Fruit fly (Drosophila melanogaster): ENCODE measurements around the gene CG9903.

The CG9903 gene

DNA sequence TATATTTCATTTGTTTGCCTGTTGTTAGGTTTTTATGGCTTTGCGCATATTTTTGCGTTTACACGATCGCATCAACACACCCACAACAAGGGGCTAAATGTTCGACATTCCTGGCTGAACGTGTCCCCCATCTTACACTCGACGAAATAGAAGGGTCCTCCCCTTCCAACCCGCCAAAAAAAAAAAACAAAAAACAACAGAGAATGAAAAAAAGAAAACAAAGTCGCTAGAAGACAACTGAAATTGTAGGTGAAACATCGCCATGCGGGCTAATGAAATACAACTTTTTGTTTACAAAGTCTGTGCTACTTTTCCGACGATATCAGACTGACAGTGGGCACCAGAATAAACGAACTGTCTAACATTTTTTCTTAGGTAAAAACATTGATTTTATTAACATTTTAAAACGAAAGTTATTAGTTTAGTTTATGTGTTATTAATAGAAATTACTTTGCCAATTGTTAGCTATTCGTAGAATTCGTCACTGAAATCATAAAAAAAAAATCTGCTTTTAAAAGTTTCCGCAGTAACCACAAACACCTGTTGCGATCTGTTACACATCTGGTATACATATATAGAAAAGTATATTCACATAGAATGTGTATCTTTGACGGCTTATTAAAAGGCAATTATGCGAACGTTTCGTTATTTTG is 30.0 kb upstream of the CG9903 start:
- TF ChIP-seq ey (GFP tag; optimal IDR thresholded peaks at IDR 0.05) (peak; percentile 21), N (GFP tag; optimal IDR thresholded peaks at IDR 0.05) (no peak)

DNA sequence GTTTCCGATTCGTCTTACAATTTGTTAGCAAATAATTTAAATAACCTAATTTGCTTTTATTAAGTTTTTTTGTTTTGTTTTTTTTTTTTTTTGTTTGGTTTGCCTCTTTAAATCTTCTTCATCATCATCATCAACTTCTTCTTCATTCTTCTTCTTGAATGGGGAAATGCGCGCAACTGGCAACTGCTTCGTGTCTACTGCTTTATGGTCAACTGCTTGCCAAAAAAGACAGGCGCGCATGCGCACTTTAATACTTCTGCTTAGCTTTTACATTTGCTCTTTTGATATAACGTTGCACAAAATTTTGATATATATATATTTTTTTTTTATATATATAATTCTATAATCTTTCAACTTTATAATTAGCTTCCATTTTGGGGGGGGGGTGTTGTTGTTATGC is 24.7 kb upstream of the CG9903 start:
- TF ChIP-seq usp (GFP tag; optimal IDR thresholded peaks at IDR 0.05) (no peak), Abd-B (GFP tag; optimal IDR thresholded peaks at IDR 0.05) (no peak), dsf (GFP tag; optimal IDR thresholded peaks at IDR 0.05; ENCODE audit: borderline replicate concordance) (no peak), Vsx2 (GFP tag; optimal IDR thresholded peaks at IDR 0.05; ENCODE audit: partially characterized antibody) (no peak), Myc (optimal IDR thresholded peaks at IDR 0.05) (no peak), tai (GFP tag; optimal IDR thresholded peaks at IDR 0.05) (no peak), pan (optimal IDR thresholded peaks at IDR 0.05) (no peak), woc (GFP tag; optimal IDR thresholded peaks at IDR 0.05) (no peak), CG9705 (GFP tag; optimal IDR thresholded peaks at IDR 0.05) (no peak), CrebA (GFP tag; optimal IDR thresholded peaks at IDR 0.05; ENCODE audit: borderline replicate concordance) (no peak), Mio (GFP tag; optimal IDR thresholded peaks at IDR 0.05) (no peak), GATAd (GFP tag; optimal IDR thresholded peaks at IDR 0.05) (no peak), jim (GFP tag; optimal IDR thresholded peaks at IDR 0.05) (no peak)

DNA sequence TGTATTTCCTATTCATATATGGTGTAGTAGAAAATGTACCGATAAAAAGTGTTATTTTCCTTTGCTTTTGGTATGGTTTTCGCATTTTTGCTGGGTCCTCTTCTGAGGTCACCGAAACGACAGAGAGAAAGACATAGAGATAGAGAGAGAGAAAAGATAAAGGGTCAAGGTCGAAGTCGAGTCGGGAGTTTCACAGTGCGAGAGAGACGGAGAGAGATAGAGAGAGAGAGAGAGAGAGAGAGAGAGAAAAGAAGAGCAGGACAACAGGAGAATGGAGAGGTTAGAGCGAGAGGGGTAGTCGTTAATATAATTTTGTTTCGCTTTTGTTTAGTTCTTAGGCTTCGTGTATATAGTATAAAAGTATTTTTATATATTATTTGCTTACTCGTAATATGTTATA is 21.6 kb upstream of the CG9903 start:
- no peak for TF ChIP-seq CG32264 (GFP tag; optimal IDR thresholded peaks at IDR 0.05)

DNA sequence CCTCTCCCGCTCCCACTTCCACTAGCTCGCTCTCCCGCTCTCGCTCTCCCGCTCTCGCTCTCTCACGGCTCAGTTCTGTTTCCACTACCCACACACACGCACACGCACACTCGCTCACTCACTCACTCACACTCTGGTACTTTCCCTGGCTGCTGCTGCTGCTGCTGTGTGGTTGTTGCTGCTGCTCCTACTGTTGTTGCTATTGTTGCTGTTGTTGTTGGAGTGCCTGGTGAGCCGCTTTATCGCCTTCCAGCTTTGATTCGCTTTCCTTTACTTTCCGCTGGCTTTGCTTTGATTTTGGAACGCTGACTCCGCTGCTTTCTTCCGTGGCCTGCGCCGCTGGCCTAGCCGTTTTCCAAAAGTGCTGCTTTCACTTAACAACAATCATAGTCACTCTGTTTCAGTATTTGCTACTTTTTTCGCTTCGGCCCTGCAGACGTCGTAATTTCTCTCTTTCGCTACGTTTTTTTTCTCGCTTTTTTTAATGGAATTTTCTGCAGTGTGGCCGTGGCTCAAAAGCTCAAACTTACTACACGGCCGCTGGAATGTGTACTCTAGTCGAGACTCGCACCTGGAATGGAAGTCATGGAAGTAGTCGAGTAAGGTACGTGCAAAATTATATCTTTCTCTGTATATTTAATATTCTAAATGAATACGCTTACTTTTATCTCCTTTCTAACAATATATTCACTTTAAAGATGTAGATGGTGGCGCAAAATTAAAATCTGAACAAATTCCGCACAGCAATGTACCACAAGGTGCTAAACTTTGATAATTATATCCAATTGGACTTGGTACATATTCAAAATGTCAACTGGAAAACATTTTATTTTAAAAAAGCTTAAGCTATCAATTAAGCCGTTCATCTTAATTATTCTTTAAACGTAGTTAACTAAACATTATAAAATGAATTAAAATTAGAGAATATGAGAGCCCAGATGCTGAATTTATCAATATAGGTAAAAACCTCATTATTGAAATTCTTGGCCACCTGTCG is 19.2 kb upstream of the CG9903 start, which contains the start of gene Pp2B-14D:
TSS of gene Pp2B-14D (minus strand) at position 503 of the 997 bp plus-strand sequence.
- TF ChIP-seq CG32264 (GFP tag; optimal IDR thresholded peaks at IDR 0.05): no peak
- TF ChIP-seq GATAd (GFP tag; optimal IDR thresholded peaks at IDR 0.05): no peak
- peak; percentile 86 for TF ChIP-seq Dif (GFP tag; optimal IDR thresholded peaks at IDR 0.05; ENCODE audit: partially characterized antibody)
- TF ChIP-seq woc (GFP tag; optimal IDR thresholded peaks at IDR 0.05): no peak
- TF ChIP-seq brk (GFP tag; optimal IDR thresholded peaks at IDR 0.05): no peak
- no peak for TF ChIP-seq Jra (GFP tag; optimal IDR thresholded peaks at IDR 0.05)
- peak; percentile 9 for TF ChIP-seq Hr78 (GFP tag; optimal IDR thresholded peaks at IDR 0.05)
- TF ChIP-seq rgr (GFP tag; optimal IDR thresholded peaks at IDR 0.05): no peak
- TF ChIP-seq h (GFP tag; optimal IDR thresholded peaks at IDR 0.05): no peak
- TF ChIP-seq foxo (GFP tag; optimal IDR thresholded peaks at IDR 0.05): no peak
- TF ChIP-seq Mio (GFP tag; optimal IDR thresholded peaks at IDR 0.05): no peak
- peak; percentile 72 for TF ChIP-seq Dfd (GFP tag; optimal IDR thresholded peaks at IDR 0.05)
- TF ChIP-seq fru (GFP tag; optimal IDR thresholded peaks at IDR 0.05): no peak
- no peak for TF ChIP-seq br (GFP tag; optimal IDR thresholded peaks at IDR 0.05)
- no peak for TF ChIP-seq dmrt93B (GFP tag; optimal IDR thresholded peaks at IDR 0.05)
- TF ChIP-seq Rel (GFP tag; optimal IDR thresholded peaks at IDR 0.05): no peak
- TF ChIP-seq Rel (tag; optimal IDR thresholded peaks at IDR 0.05): peak; percentile 97
- peak; percentile 43 for TF ChIP-seq Sp1 (GFP tag; optimal IDR thresholded peaks at IDR 0.05)
- TF ChIP-seq Vsx2 (GFP tag; optimal IDR thresholded peaks at IDR 0.05; ENCODE audit: partially characterized antibody): no peak
- TF ChIP-seq Abd-B (GFP tag; optimal IDR thresholded peaks at IDR 0.05): no peak
- TF ChIP-seq N (GFP tag; optimal IDR thresholded peaks at IDR 0.05): peak; percentile 77
- TF ChIP-seq jim (GFP tag; optimal IDR thresholded peaks at IDR 0.05): no peak
- TF ChIP-seq pan (optimal IDR thresholded peaks at IDR 0.05): no peak
- no peak for TF ChIP-seq psq (GFP tag; optimal IDR thresholded peaks at IDR 0.05)
- peak; percentile 1 for TF ChIP-seq HLH106 (tag; optimal IDR thresholded peaks at IDR 0.05)
- no peak for TF ChIP-seq sage (GFP tag; optimal IDR thresholded peaks at IDR 0.05)
- TF ChIP-seq ey (GFP tag; optimal IDR thresholded peaks at IDR 0.05): no peak
- no peak for TF ChIP-seq dsf (GFP tag; optimal IDR thresholded peaks at IDR 0.05; ENCODE audit: borderline replicate concordance)
- TF ChIP-seq usp (GFP tag; optimal IDR thresholded peaks at IDR 0.05): no peak
- TF ChIP-seq sv (GFP tag; optimal IDR thresholded peaks at IDR 0.05): no peak
- TF ChIP-seq dl (GFP tag; optimal IDR thresholded peaks at IDR 0.05; ENCODE audit: insufficient read depth in 1 of 2, partially characterized antibody in 2 of 2): peak in 1 of 2 experiments; percentile 79
- TF ChIP-seq Hr83 (GFP tag; optimal IDR thresholded peaks at IDR 0.05; ENCODE audit: poor library complexity, severe bottlenecking): peak; percentile 15
- TF ChIP-seq lola (GFP tag; optimal IDR thresholded peaks at IDR 0.05): no peak
- TF ChIP-seq Myc (optimal IDR thresholded peaks at IDR 0.05): peak; percentile 43
- no peak for TF ChIP-seq tai (GFP tag; optimal IDR thresholded peaks at IDR 0.05)
- TF ChIP-seq CG9705 (GFP tag; optimal IDR thresholded peaks at IDR 0.05): no peak
- TF ChIP-seq Hnf4 (GFP tag; optimal IDR thresholded peaks at IDR 0.05): no peak
- no peak for TF ChIP-seq OdsH (GFP tag; optimal IDR thresholded peaks at IDR 0.05)
- no peak for TF ChIP-seq CrebA (GFP tag; optimal IDR thresholded peaks at IDR 0.05; ENCODE audit: borderline replicate concordance)
